Fruit fly (Drosophila melanogaster): ENCODE measurements around the gene tin.

DNA sequence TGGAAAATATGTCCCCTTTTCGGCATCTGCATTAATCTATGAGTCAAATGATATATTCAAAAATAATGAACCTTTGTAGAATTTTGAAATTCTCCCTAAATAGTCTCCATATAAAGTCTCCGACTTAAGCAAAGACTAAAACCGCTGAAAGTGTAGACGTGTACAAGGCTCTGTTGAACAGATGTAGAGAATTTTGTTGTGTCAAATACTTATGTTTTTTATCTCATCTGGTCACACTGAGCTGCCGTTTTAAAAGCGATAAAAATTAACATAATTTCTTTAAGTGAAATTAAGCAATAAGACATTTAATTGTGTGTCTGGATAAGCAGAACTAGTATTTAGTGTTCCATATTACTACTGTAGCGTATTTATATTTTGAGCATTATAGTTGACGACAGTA lies 7.4 kb downstream of the tin start:
- no peak for TF ChIP-seq CG10669 (GFP tag; optimal IDR thresholded peaks at IDR 0.05)
- TF ChIP-seq CG31627 (GFP tag; optimal IDR thresholded peaks at IDR 0.05), result no peak
- TF ChIP-seq Eip93F (GFP tag; optimal IDR thresholded peaks at IDR 0.05), result no peak
- no peak for TF ChIP-seq CG16779 (tag; optimal IDR thresholded peaks at IDR 0.05)
- TF ChIP-seq OdsH (GFP tag; optimal IDR thresholded peaks at IDR 0.05), result no peak
- TF ChIP-seq pdm3 (GFP tag; optimal IDR thresholded peaks at IDR 0.05), result no peak
- no peak for TF ChIP-seq Sox102F (GFP tag; optimal IDR thresholded peaks at IDR 0.05)
